Worm (Caenorhabditis elegans) whole organism, young adult: ENCODE data around the gene cul-2.

Experiments
- K12H6.12 ChIP-seq: fragments of 200-800 bp; sonication (Bioruptor generic); optimal IDR thresholded peaks from 2 replicates; lab custom pipeline; 2018; ENCODE audit warnings: mild to moderate bottlenecking, missing genetic modification characterization, missing compliant biosample characterization
- ceh-100 ChIP-seq: fragments of 200-800 bp; sonication (Bioruptor generic); IDR thresholded peaks from 2 replicates; pipeline ENCODE4 v1.3.6; 2022; ENCODE audit warnings: missing genetic modification reagents, missing genetic modification characterization, missing compliant biosample characterization
- ceh-79 ChIP-seq: sonication (generic microtip); optimal IDR thresholded peaks from 2 replicates; lab custom pipeline; 2017; ENCODE audit warnings: mild to moderate bottlenecking, missing genetic modification characterization, missing compliant biosample characterization
- dpl-1 ChIP-seq: fragments of 150-350 bp; optimal IDR thresholded peaks from 2 replicates; lab custom pipeline; 2014; ENCODE audit warnings: missing biosample characterization, missing genetic modification reagents, missing genetic modification characterization
- repo-1 ChIP-seq: sonication (generic microtip); optimal IDR thresholded peaks from 2 replicates; lab custom pipeline; 2017; ENCODE audit warnings: mild to moderate bottlenecking, missing genetic modification characterization, missing compliant biosample characterization
- snpc-1.3 ChIP-seq: sonication (generic microtip); optimal IDR thresholded peaks from 2 replicates; lab custom pipeline; 2017; ENCODE audit warnings: missing genetic modification characterization, mild to moderate bottlenecking, missing compliant biosample characterization, antibody characterized with exemption, moderate library complexity, missing genotype, missing genetic modification reagents; ENCODE audit not compliant: insufficient read depth
- snpc-4 ChIP-seq, 5 experiments: fragments of 150-350 bp in 1 of 5; sonication (generic microtip) in 4 of 5; optimal IDR thresholded peaks; 2 replicates each; lab custom pipeline; 2014 to 2018; ENCODE audit warnings: missing genetic modification characterization in 5 of 5, missing biosample characterization in 3 of 5, antibody characterized with exemption in 2 of 5, mild to moderate bottlenecking in 2 of 5, missing compliant biosample characterization in 2 of 5, missing genotype in 2 of 5, moderate library complexity in 2 of 5, missing genetic modification reagents in 1 of 5
- ztf-28 ChIP-seq: fragments of 200-800 bp; sonication (Bioruptor generic); IDR thresholded peaks from 2 replicates; pipeline ENCODE4 v1.3.6; 2022; ENCODE audit warnings: missing genetic modification reagents, missing genetic modification characterization, missing compliant biosample characterization
- ztf-6 ChIP-seq: fragments of 200-800 bp; sonication (Bioruptor generic); IDR thresholded peaks from 2 replicates; pipeline ENCODE4 v1.3.6; 2022; ENCODE audit warnings: missing genetic modification reagents, missing genetic modification characterization, missing compliant biosample characterization

- TF ChIP-seq K12H6.12 (tag; lab: Kevin White, UChicago), result peak; percentile 42
- no peak for TF ChIP-seq ztf-28
- TF ChIP-seq ceh-79, result no peak
- no peak for TF ChIP-seq dpl-1 (GFP tag; lab: Kevin White, UChicago)
- no peak for TF ChIP-seq snpc-1.3 (tag; lab: Kevin White, UChicago)
- TF ChIP-seq ceh-100 (GFP tag; lab: Robert Waterston, UW), result 0 out of 2 replicates have a peak, but pooled peaks have one; percentile 16
- TF ChIP-seq repo-1 (tag; lab: Kevin White, UChicago), result no peak
- no peak for TF ChIP-seq snpc-4 (GFP tag; optimal IDR thresholded peaks at IDR 0.05; lab: Kevin White, UChicago)
- no peak for TF ChIP-seq snpc-4 (tag; optimal IDR thresholded peaks at IDR 0.05; lab: Kevin White, UChicago)
- no peak for TF ChIP-seq ztf-6
Measured at ce11 chrIII:13724018-13724892, 37.2 kb downstream of the cul-2 start.
